Worm (Caenorhabditis elegans): ENCODE results near the gene C25F9.4.

Gene C25F9.4

DNA sequence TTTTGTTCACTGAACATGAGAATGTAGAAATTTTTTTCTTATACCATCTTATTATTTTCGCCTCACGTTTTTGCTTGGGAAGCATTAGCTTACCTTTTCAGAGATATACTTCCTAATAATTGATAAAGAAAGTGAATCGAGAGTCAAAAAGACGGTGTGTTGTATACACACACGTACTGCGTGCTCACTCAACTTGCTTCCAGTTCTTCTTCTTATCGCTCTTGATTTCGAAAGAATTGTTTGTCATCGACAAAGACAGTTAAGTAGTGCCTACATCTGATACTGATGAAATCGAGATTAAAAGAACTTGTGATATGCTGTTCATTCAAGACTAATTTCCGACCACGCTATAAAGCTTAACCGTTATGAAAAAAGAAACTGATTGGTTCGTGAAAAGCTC lies 5.7 kb downstream of the C25F9.4 start, which contains the start of gene C25F9.5:
Gene C25F9.5, minus strand, starts transcription at position 195 of the 400 bp plus-strand sequence.
- TF ChIP-seq flt-1 (GFP tag; IDR thresholded peaks at IDR 0.05): no peak
- no peak for TF ChIP-seq cog-1 (tag; optimal IDR thresholded peaks at IDR 0.05)
- no peak for TF ChIP-seq klf-2 (GFP tag; conservative IDR thresholded peaks at IDR 0.05)
- TF ChIP-seq med-1 (GFP tag; optimal IDR thresholded peaks at IDR 0.05; ENCODE audit: insufficient read depth): no peak
- TF ChIP-seq T22C8.4 (GFP tag; IDR thresholded peaks at IDR 0.05): no peak
- no peak for TF ChIP-seq ref-1 (GFP tag; conservative IDR thresholded peaks at IDR 0.05)
- no peak for TF ChIP-seq ztf-23 (GFP tag; IDR thresholded peaks at IDR 0.05)
- no peak for TF ChIP-seq ztf-29 (GFP tag; IDR thresholded peaks at IDR 0.05)
- no peak for TF ChIP-seq tab-1 (GFP tag; IDR thresholded peaks at IDR 0.05)

DNA sequence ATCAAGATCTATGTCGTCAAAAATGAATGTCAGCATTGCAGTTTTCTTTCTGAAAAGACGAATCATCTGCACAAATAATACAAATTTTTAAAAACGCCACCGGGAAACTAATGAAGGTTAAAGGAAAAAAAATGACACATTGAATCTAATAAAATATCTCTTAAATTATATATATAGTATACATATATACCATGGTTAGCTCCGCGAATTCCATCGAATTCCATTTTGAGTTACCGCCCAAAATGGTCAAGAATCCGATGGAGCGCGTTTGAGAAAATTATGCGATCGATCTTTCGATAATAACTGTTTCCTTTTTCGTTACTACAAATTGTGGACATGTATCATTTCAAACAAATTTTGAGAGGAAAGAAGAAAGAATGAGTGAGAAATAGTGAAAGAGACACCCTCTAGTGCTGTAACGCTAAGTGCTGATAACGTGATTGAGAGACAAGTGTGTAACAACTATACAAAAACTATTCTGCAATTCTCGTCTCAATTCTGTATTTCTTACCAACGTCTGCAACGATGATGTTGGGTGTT lies 11.0 kb downstream of the C25F9.4 start, which contains the start of the genes C25F9.6 and C25F9.10:
Gene C25F9.6, minus strand, starts transcription at position 51 of the 540 bp plus-strand sequence.
Gene C25F9.10, plus strand, starts transcription at position 454 of the 540 bp plus-strand sequence.
- TF ChIP-seq tab-1 (GFP tag; IDR thresholded peaks at IDR 0.05) (no peak), klf-2 (GFP tag; conservative IDR thresholded peaks at IDR 0.05) (no peak), flt-1 (GFP tag; IDR thresholded peaks at IDR 0.05) (no peak), ztf-23 (GFP tag; IDR thresholded peaks at IDR 0.05) (no peak), T22C8.4 (GFP tag; IDR thresholded peaks at IDR 0.05) (no peak), ztf-29 (GFP tag; IDR thresholded peaks at IDR 0.05) (no peak), cog-1 (tag; optimal IDR thresholded peaks at IDR 0.05) (no peak), ref-1 (GFP tag; conservative IDR thresholded peaks at IDR 0.05) (no peak), med-1 (GFP tag; optimal IDR thresholded peaks at IDR 0.05; ENCODE audit: insufficient read depth) (no peak)

DNA sequence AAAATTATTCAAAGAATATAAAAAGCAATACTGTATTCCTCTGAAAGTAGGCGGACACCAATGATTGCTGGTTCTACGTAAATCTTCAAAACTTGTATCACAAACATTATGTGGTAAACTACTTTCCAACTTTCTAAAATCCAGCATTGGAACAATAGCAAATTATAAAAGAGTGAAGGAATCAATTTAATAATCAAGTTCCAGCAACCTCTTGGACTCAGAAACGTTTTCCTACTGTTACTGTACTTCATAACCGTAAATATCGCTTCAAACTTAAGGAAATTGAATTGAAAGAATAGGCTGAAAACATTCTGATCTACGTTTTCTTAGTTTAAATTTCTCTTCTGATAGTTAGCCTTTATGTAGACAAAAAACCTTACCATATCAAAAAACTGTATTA lies 12.8 kb downstream of the C25F9.4 start:
- TF ChIP-seq flt-1 (GFP tag; IDR thresholded peaks at IDR 0.05): no peak

ce11 chrV:19402855-19403254 lies 13.5 kb downstream of the C25F9.4 start, which contains the start of gene C25F9.12:
TSS of gene C25F9.12 (minus strand) at chrV:19402955.
- TF ChIP-seq tab-1 (GFP tag; IDR thresholded peaks at IDR 0.05) (no peak), med-1 (GFP tag; optimal IDR thresholded peaks at IDR 0.05; ENCODE audit: insufficient read depth) (no peak), ztf-29 (GFP tag; IDR thresholded peaks at IDR 0.05) (no peak), flt-1 (GFP tag; IDR thresholded peaks at IDR 0.05) (no peak), T22C8.4 (GFP tag; IDR thresholded peaks at IDR 0.05) (no peak), ref-1 (GFP tag; conservative IDR thresholded peaks at IDR 0.05) (no peak), ztf-23 (GFP tag; IDR thresholded peaks at IDR 0.05) (no peak), klf-2 (GFP tag; conservative IDR thresholded peaks at IDR 0.05) (no peak), cog-1 (tag; optimal IDR thresholded peaks at IDR 0.05) (no peak)

ce11 chrV:19401429-19401828 lies 14.9 kb downstream of the C25F9.4 start:
- no peak for TF ChIP-seq ztf-29 (GFP tag; IDR thresholded peaks at IDR 0.05)
- no peak for TF ChIP-seq cog-1 (tag; optimal IDR thresholded peaks at IDR 0.05)
- no peak for TF ChIP-seq ref-1 (GFP tag; conservative IDR thresholded peaks at IDR 0.05)
- TF ChIP-seq klf-2 (GFP tag; conservative IDR thresholded peaks at IDR 0.05): no peak
- no peak for TF ChIP-seq ztf-23 (GFP tag; IDR thresholded peaks at IDR 0.05)
- TF ChIP-seq flt-1 (GFP tag; IDR thresholded peaks at IDR 0.05): no peak
- TF ChIP-seq tab-1 (GFP tag; IDR thresholded peaks at IDR 0.05): no peak
- TF ChIP-seq med-1 (GFP tag; optimal IDR thresholded peaks at IDR 0.05; ENCODE audit: insufficient read depth): no peak
- no peak for TF ChIP-seq T22C8.4 (GFP tag; IDR thresholded peaks at IDR 0.05)

- no peak for TF ChIP-seq med-1 (GFP tag; optimal IDR thresholded peaks at IDR 0.05; ENCODE audit: insufficient read depth)
- no peak for TF ChIP-seq ztf-29 (GFP tag; IDR thresholded peaks at IDR 0.05)
- no peak for TF ChIP-seq flt-1 (GFP tag; IDR thresholded peaks at IDR 0.05)
- TF ChIP-seq klf-2 (GFP tag; conservative IDR thresholded peaks at IDR 0.05): no peak
- TF ChIP-seq ztf-23 (GFP tag; IDR thresholded peaks at IDR 0.05): no peak
- no peak for TF ChIP-seq tab-1 (GFP tag; IDR thresholded peaks at IDR 0.05)
- no peak for TF ChIP-seq ref-1 (GFP tag; conservative IDR thresholded peaks at IDR 0.05)
- TF ChIP-seq T22C8.4 (GFP tag; IDR thresholded peaks at IDR 0.05): no peak
- TF ChIP-seq cog-1 (tag; optimal IDR thresholded peaks at IDR 0.05): no peak
These were observed 15.8 kb downstream of the C25F9.4 start, which contains the start of gene srw-86 for ce11 chrV:19400619-19401018. TSS of gene srw-86 (minus strand) at chrV:19400719.

DNA sequence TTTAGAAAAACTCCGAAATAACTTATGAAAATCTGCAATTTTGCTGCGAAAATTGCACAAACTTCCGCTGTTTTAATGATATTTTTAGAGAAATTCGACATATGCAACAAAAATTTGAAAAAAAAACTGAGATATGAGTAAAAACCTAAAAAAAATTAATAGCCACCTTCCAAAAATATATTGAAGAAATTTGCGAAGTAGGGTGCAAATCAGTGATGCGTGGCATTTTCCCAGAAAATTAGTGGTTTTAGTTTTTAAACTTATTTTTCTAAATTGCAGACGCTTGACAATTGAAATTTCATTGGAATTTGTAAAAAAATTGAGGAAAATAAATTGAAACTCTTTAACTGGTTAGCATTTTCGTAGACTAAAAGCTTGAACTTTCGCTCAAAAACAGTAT lies 17.5 kb downstream of the C25F9.4 start, which contains the start of gene C25F9.13:
Gene C25F9.13, minus strand, starts transcription at position 101 of the 400 bp plus-strand sequence.
- TF ChIP-seq T22C8.4 (GFP tag; IDR thresholded peaks at IDR 0.05) (no peak), tab-1 (GFP tag; IDR thresholded peaks at IDR 0.05) (no peak), ztf-23 (GFP tag; IDR thresholded peaks at IDR 0.05) (no peak), klf-2 (GFP tag; conservative IDR thresholded peaks at IDR 0.05) (no peak), ztf-29 (GFP tag; IDR thresholded peaks at IDR 0.05) (no peak), flt-1 (GFP tag; IDR thresholded peaks at IDR 0.05) (no peak), ref-1 (GFP tag; conservative IDR thresholded peaks at IDR 0.05) (no peak), med-1 (GFP tag; optimal IDR thresholded peaks at IDR 0.05; ENCODE audit: insufficient read depth) (no peak), cog-1 (tag; optimal IDR thresholded peaks at IDR 0.05) (no peak)

DNA sequence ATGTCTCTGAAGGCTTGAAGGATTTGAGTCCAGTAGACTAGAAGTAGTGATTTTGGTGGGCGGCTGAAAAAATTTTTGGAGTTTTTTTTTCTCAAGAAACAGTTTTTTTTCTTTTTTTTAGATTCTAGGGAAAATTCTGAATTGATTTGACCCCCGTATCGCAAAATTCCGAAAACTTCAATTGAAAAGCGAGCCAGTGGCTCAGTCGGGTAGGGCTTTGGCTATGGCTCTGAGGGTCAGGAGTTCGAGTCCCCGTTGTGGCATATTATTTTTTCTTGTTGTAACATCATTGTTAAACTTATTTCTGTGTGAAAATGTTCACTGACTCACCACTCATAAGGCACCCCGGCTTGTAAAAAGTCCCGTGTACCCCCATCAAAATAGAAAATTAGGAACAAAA lies 18.0 kb downstream of the C25F9.4 start:
- TF ChIP-seq klf-2 (GFP tag; conservative IDR thresholded peaks at IDR 0.05) (no peak), T22C8.4 (GFP tag; IDR thresholded peaks at IDR 0.05) (no peak), ztf-23 (GFP tag; IDR thresholded peaks at IDR 0.05) (no peak), med-1 (GFP tag; optimal IDR thresholded peaks at IDR 0.05; ENCODE audit: insufficient read depth) (no peak), ztf-29 (GFP tag; IDR thresholded peaks at IDR 0.05) (no peak), ref-1 (GFP tag; conservative IDR thresholded peaks at IDR 0.05) (no peak), flt-1 (GFP tag; IDR thresholded peaks at IDR 0.05) (no peak), tab-1 (GFP tag; IDR thresholded peaks at IDR 0.05) (no peak), cog-1 (tag; optimal IDR thresholded peaks at IDR 0.05) (no peak)

DNA sequence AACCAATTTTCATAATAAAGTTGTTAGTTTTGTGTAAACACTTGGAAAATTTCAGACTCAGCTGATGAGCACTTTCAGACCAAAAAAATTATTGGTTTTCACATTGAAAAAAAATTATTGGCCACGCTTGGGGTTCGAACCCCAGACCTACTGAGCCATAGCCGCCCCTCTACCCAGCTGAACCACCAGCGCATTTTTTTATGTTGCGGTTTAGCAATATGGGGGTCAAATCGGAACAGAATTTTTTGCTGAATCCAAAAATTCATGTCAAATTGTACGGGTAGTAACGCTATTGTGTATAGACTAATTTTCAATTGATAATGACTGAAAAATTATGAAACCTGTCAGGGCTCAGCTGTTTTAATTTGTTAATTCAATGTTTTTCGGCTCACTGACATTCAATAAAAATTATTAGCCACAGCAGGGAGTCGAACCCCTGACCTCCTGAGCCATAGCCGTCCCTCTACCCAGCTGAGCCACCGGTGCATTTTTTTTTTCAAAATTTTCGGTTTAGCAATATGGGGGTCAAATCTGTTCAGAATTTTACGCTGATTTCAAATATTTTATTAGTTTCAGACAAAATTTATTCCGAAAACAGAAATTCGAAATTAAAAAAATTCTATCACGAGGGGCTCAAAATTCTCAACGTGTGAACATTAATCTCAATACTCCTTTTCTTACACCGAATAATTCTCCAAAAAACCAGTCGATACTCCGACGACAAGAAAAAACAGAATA lies 19.6 kb downstream of the C25F9.4 start:
- TF ChIP-seq cog-1 (tag; optimal IDR thresholded peaks at IDR 0.05): no peak
- TF ChIP-seq med-1 (GFP tag; optimal IDR thresholded peaks at IDR 0.05; ENCODE audit: insufficient read depth): no peak
- TF ChIP-seq ztf-23 (GFP tag; IDR thresholded peaks at IDR 0.05): no peak
- TF ChIP-seq ztf-29 (GFP tag; IDR thresholded peaks at IDR 0.05): no peak
- TF ChIP-seq klf-2 (GFP tag; conservative IDR thresholded peaks at IDR 0.05): no peak
- TF ChIP-seq tab-1 (GFP tag; IDR thresholded peaks at IDR 0.05): no peak
- no peak for TF ChIP-seq ref-1 (GFP tag; conservative IDR thresholded peaks at IDR 0.05)
- no peak for TF ChIP-seq flt-1 (GFP tag; IDR thresholded peaks at IDR 0.05)
- TF ChIP-seq T22C8.4 (GFP tag; IDR thresholded peaks at IDR 0.05): no peak
